Worm (Caenorhabditis elegans) whole organism, L2 larva: ENCODE results near the gene R03D7.8.

Source experiments
- F13H6.1 ChIP-seq: sonication (generic microtip); optimal IDR thresholded peaks from 2 replicates; lab custom pipeline; 2016; ENCODE audit warnings: missing genetic modification characterization, missing compliant biosample characterization
- mdl-1 ChIP-seq, 2 experiments: fragments of 150-350 bp in 1 of 2; sonication (generic microtip) in 1 of 2; optimal IDR thresholded peaks; 2 replicates each; lab custom pipeline; 2017; ENCODE audit warnings: missing biosample characterization in 2 of 2, missing genetic modification characterization in 2 of 2
- nhr-25 ChIP-seq: fragments of 150-350 bp; sonication (generic microtip); optimal IDR thresholded peaks from 3 replicates; lab custom pipeline; 2014; ENCODE audit warnings: missing biosample characterization, missing genetic modification characterization
- unc-39 ChIP-seq: fragments of 150-350 bp; optimal IDR thresholded peaks from 2 replicates; lab custom pipeline; 2014; ENCODE audit warnings: missing biosample characterization, missing genetic modification characterization

DNA sequence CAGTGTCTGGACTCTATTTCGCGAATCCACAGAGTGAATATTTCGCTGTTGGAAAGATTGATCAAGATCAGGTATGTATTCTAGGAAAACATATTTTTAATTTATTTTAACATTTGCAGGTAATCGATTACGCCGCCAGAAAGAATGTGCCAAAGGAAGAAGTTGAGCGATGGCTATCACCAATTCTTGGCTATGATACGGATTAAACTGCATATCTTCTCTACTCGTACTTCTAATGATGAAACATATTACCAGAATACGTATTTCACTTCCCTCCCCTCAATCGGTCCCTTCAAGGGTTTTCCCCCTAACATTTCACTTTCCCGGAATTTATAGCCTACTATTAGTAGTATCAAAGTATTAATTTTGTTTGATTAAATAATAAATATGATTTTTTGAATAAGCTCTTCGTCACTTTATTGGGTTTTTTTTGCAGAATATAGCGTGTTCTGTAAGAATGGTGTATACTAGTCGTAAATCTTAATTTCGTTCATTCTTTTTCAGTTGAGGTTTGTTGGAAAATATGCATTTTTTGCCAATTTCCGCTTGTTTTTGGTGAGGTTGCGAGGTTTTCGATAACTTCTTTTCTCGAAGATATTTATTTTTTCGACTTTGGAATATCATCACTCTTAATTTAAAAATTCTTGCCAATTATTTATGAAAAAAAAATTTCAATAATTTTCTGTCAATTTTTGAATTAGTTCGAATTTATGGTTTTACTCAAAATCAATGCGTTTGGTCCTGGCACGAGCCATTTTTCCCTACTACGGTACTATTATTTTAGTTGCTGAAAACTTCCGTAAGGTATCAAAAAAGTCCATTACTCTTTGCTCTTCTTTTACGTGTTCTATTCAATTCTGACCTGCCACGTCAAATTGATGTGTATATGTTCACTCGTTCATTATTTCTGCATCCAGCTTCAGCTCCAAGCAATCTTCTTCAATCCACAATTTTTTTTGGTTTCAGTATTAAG is 25.7 kb downstream of the R03D7.8 start:
- no peak for TF ChIP-seq mdl-1 (tag; optimal IDR thresholded peaks at IDR 0.05; lab: Kevin White, UChicago)
- no peak for TF ChIP-seq nhr-25 (tag; lab: Kevin White, UChicago)
- TF ChIP-seq unc-39 (tag; lab: Kevin White, UChicago), result no peak
- no peak for TF ChIP-seq F13H6.1
